Worm (Caenorhabditis elegans): ENCODE results near the gene F55G11.7.

DNA sequence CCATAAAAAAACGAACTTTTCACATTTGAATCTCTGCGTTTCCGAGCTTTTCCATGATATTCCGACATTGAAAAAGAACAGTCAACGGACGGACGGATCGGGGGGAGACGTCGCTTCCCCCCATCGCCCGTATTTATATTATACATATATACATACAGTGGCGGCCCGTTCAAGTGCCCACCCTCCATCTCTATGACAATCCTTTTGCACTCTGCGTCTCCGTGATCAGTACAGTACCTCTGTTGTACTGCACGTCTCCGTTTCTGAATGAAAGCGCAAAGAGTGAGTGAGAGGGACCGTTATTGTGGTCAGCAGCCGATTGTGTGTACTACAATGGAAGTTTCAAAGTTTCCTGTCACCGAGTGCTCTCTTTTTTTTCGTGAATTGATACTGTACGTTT, 38.9 kb downstream of the F55G11.7 start:
- TF ChIP-seq nhr-12 (tag; optimal IDR thresholded peaks at IDR 0.05) = no peak
- no peak for TF ChIP-seq lsy-2 (tag; optimal IDR thresholded peaks at IDR 0.05)
- TF ChIP-seq efl-1 (optimal IDR thresholded peaks at IDR 0.05) = no peak
- no peak for TF ChIP-seq efl-1 (GFP tag; optimal IDR thresholded peaks at IDR 0.05 in 1 of 2)
- no peak for TF ChIP-seq ama-1 (optimal IDR thresholded peaks at IDR 0.05)
- no peak for TF ChIP-seq unc-62 (GFP tag; optimal IDR thresholded peaks at IDR 0.05)
- TF ChIP-seq rnt-1 (tag; optimal IDR thresholded peaks at IDR 0.05) = no peak
- no peak for TF ChIP-seq mep-1 (tag; optimal IDR thresholded peaks at IDR 0.05)
- TF ChIP-seq tlp-1 (tag; optimal IDR thresholded peaks at IDR 0.05) = no peak
- TF ChIP-seq sox-4 (tag; optimal IDR thresholded peaks at IDR 0.05) = no peak
- no peak for TF ChIP-seq lin-13 (GFP tag; optimal IDR thresholded peaks at IDR 0.05)
- no peak for TF ChIP-seq unc-30 (tag; optimal IDR thresholded peaks at IDR 0.05)

All from whole organism, L1 larva.